Fruit fly (Drosophila melanogaster) whole organism, wandering third instar larva: ENCODE data around the gene CG8326.

Experiments
- Abd-B ChIP-seq: fragments of >200 bp; optimal IDR thresholded peaks from 2 replicates; lab custom pipeline; 2017; ENCODE audit warnings: missing biosample characterization, missing genetic modification characterization
- CG32264 ChIP-seq: fragments of 200-800 bp; sonication (Bioruptor generic); optimal IDR thresholded peaks from 2 replicates; lab custom pipeline; 2016; ENCODE audit warnings: missing biosample characterization, missing genetic modification characterization
- CG9705 ChIP-seq: fragments of 200-800 bp; sonication (Bioruptor generic); optimal IDR thresholded peaks from 2 replicates; lab custom pipeline; 2018; ENCODE audit warnings: missing biosample characterization, mild to moderate bottlenecking, missing genetic modification characterization
- Dfd ChIP-seq: fragments of >200 bp; optimal IDR thresholded peaks from 2 replicates; lab custom pipeline; 2017; ENCODE audit warnings: missing biosample characterization, missing genetic modification characterization
- Dif ChIP-seq: fragments of 200-275, 200-300 bp; sonication (Bioruptor generic); optimal IDR thresholded peaks from 2 replicates; lab custom pipeline; 2018; ENCODE audit warnings: missing biosample characterization, missing genetic modification characterization; ENCODE audit not compliant: partially characterized antibody
- GATAd ChIP-seq: sonication (Bioruptor generic); optimal IDR thresholded peaks from 2 replicates; lab custom pipeline; 2016; ENCODE audit warnings: missing biosample characterization, missing genetic modification characterization
- HLH106 ChIP-seq: fragments of 200-800 bp; optimal IDR thresholded peaks from 3 replicates; lab custom pipeline; 2019; ENCODE audit warnings: missing biosample characterization, mild to moderate bottlenecking, missing genetic modification characterization, moderate library complexity
- Hnf4 ChIP-seq: fragments of 200-800 bp; sonication (Bioruptor generic); optimal IDR thresholded peaks from 2 replicates; lab custom pipeline; 2016; ENCODE audit warnings: missing biosample characterization, mild to moderate bottlenecking, missing genetic modification characterization
- Hr78 ChIP-seq: fragments of >200 bp; optimal IDR thresholded peaks from 2 replicates; lab custom pipeline; 2017; ENCODE audit warnings: missing biosample characterization, missing genetic modification characterization
- Hr83 ChIP-seq: fragments of 200-300 bp; sonication (Bioruptor generic); optimal IDR thresholded peaks from 2 replicates; lab custom pipeline; 2016; ENCODE audit warnings: missing biosample characterization, mild to moderate bottlenecking, missing genetic modification characterization, moderate library complexity; ENCODE audit not compliant: poor library complexity, severe bottlenecking
- Jra ChIP-seq: sonication (Bioruptor generic); optimal IDR thresholded peaks from 2 replicates; lab custom pipeline; 2016; ENCODE audit warnings: missing biosample characterization, missing genetic modification characterization
- Mio ChIP-seq: sonication (Bioruptor generic); optimal IDR thresholded peaks from 2 replicates; lab custom pipeline; 2016; ENCODE audit warnings: missing biosample characterization, missing genetic modification characterization
- Myc ChIP-seq: fragments of >200 bp; optimal IDR thresholded peaks from 2 replicates; lab custom pipeline; 2017
- N ChIP-seq: fragments of >200 bp; optimal IDR thresholded peaks from 2 replicates; lab custom pipeline; 2018; ENCODE audit warnings: missing biosample characterization, missing external identifiers, missing genetic modification characterization
- OdsH ChIP-seq: fragments of 200-800 bp; sonication (Bioruptor generic); optimal IDR thresholded peaks from 2 replicates; lab custom pipeline; 2016; ENCODE audit warnings: missing biosample characterization, mild to moderate bottlenecking, missing genetic modification characterization
- Rel ChIP-seq, 2 experiments: fragments of 200-800 bp; sonication (Bioruptor generic) in 1 of 2; optimal IDR thresholded peaks; 2 replicates in 1 of 2; 3 replicates in 1 of 2; lab custom pipeline; 2016 to 2019; ENCODE audit warnings: mild to moderate bottlenecking in 2 of 2, missing biosample characterization in 2 of 2, missing genetic modification characterization in 2 of 2, moderate library complexity in 1 of 2
- Sp1 ChIP-seq: fragments of 200-800 bp; sonication (Bioruptor generic); optimal IDR thresholded peaks from 3 replicates; lab custom pipeline; 2019; ENCODE audit warnings: missing biosample characterization, mild to moderate bottlenecking, missing genetic modification characterization, moderate library complexity
- Vsx2 ChIP-seq: fragments of 200-300, 225-300 bp; sonication (Bioruptor generic); optimal IDR thresholded peaks from 2 replicates; lab custom pipeline; 2018; ENCODE audit warnings: missing biosample characterization, missing genetic modification characterization; ENCODE audit not compliant: partially characterized antibody
- br ChIP-seq: fragments of 200-800 bp; sonication (Bioruptor generic); optimal IDR thresholded peaks from 2 replicates; lab custom pipeline; 2016; ENCODE audit warnings: missing biosample characterization, missing genetic modification characterization
- brk ChIP-seq: fragments of 200-800 bp; sonication (Bioruptor generic); optimal IDR thresholded peaks from 2 replicates; lab custom pipeline; 2016; ENCODE audit warnings: missing biosample characterization, mild to moderate bottlenecking, missing genetic modification characterization
- dl ChIP-seq, 2 experiments: fragments of 175-275, 200-275 bp in 1 of 2; fragments of 200-275 bp in 1 of 2; sonication (Bioruptor generic); optimal IDR thresholded peaks; lab custom pipeline; 2018; ENCODE audit warnings: mild to moderate bottlenecking in 2 of 2, missing biosample characterization in 2 of 2, missing genetic modification characterization in 2 of 2, moderate library complexity in 2 of 2; ENCODE audit not compliant: partially characterized antibody in 2 of 2, insufficient read depth in 1 of 2
- dmrt93B ChIP-seq: fragments of 200-800 bp; sonication (Bioruptor generic); optimal IDR thresholded peaks from 2 replicates; lab custom pipeline; 2018; ENCODE audit warnings: missing biosample characterization, mild to moderate bottlenecking, missing genetic modification characterization
- dsf ChIP-seq: sonication (Bioruptor generic); optimal IDR thresholded peaks from 2 replicates; lab custom pipeline; 2016; ENCODE audit warnings: missing biosample characterization, missing genetic modification characterization, borderline replicate concordance
- ey ChIP-seq: fragments of 200-800 bp; sonication (Bioruptor generic); optimal IDR thresholded peaks from 2 replicates; lab custom pipeline; 2016; ENCODE audit warnings: missing biosample characterization, missing genetic modification characterization
- foxo ChIP-seq, 2 experiments: fragments of 200-800 bp; sonication (Bioruptor generic); optimal IDR thresholded peaks; 2 replicates in 1 of 2; 3 replicates in 1 of 2; lab custom pipeline; 2016 to 2017; ENCODE audit warnings: missing biosample characterization in 2 of 2, missing genetic modification characterization in 2 of 2
- fru ChIP-seq: fragments of 200-800 bp; sonication (Bioruptor generic); optimal IDR thresholded peaks from 3 replicates; lab custom pipeline; 2016; ENCODE audit warnings: missing biosample characterization, mild to moderate bottlenecking, missing genetic modification characterization
- h ChIP-seq: fragments of 200-800 bp; sonication (Bioruptor generic); optimal IDR thresholded peaks from 3 replicates; lab custom pipeline; 2016; ENCODE audit warnings: missing biosample characterization, mild to moderate bottlenecking, missing genetic modification characterization
- jim ChIP-seq: fragments of 175-275, 200-325 bp; sonication (Bioruptor generic); optimal IDR thresholded peaks from 2 replicates; lab custom pipeline; 2016; ENCODE audit warnings: missing biosample characterization, mild to moderate bottlenecking, missing genetic modification characterization
- lola ChIP-seq: fragments of >200 bp; optimal IDR thresholded peaks from 2 replicates; lab custom pipeline; 2017; ENCODE audit warnings: missing biosample characterization, missing genetic modification characterization
- pan ChIP-seq: fragments of >200 bp; optimal IDR thresholded peaks from 2 replicates; lab custom pipeline; 2017
- psq ChIP-seq: fragments of 200-800 bp; sonication (Bioruptor generic); optimal IDR thresholded peaks from 3 replicates; lab custom pipeline; 2017; ENCODE audit warnings: missing biosample characterization, mild to moderate bottlenecking, missing genetic modification characterization, moderate library complexity
- rgr ChIP-seq: fragments of 200-800 bp; sonication (Bioruptor generic); optimal IDR thresholded peaks from 3 replicates; lab custom pipeline; 2016; ENCODE audit warnings: missing biosample characterization, mild to moderate bottlenecking, missing genetic modification characterization
- sage ChIP-seq: fragments of 200-800 bp; sonication (Bioruptor generic); optimal IDR thresholded peaks from 2 replicates; lab custom pipeline; 2016; ENCODE audit warnings: missing biosample characterization, mild to moderate bottlenecking, missing genetic modification characterization
- sv ChIP-seq: fragments of 200-800 bp; sonication (Bioruptor generic); optimal IDR thresholded peaks from 3 replicates; lab custom pipeline; 2016; ENCODE audit warnings: missing biosample characterization, missing genetic modification characterization
- tai ChIP-seq: sonication (Bioruptor generic); optimal IDR thresholded peaks from 2 replicates; lab custom pipeline; 2016; ENCODE audit warnings: missing biosample characterization, missing genetic modification characterization
- usp ChIP-seq: fragments of >200 bp; optimal IDR thresholded peaks from 2 replicates; lab custom pipeline; 2017; ENCODE audit warnings: missing biosample characterization, missing genetic modification characterization
- woc ChIP-seq: sonication (Bioruptor generic); optimal IDR thresholded peaks from 2 replicates; lab custom pipeline; 2016; ENCODE audit warnings: missing biosample characterization, mild to moderate bottlenecking, missing genetic modification characterization

CG8326 gene

dm6 chrX:17627090-17627992, 2.0 kb downstream of the CG8326 start, which contains the start of gene stas:
Gene stas (minus strand): TSS chrX:17627895.
- TF ChIP-seq Abd-B (GFP tag; lab: Kevin White, UChicago) (no peak), pan (no peak), Hr83 (GFP tag; lab: Kevin White, UChicago) (peak; percentile 6), rgr (peak; percentile 16), Rel (GFP tag; optimal IDR thresholded peaks at IDR 0.05; lab: Kevin White, UChicago) (peak; percentile 15), Rel (tag; optimal IDR thresholded peaks at IDR 0.05; lab: Kevin White, UChicago) (peak; percentile 35), Jra (GFP tag; lab: Kevin White, UChicago) (no peak), N (GFP tag; lab: Kevin White, UChicago) (no peak), foxo (GFP tag; optimal IDR thresholded peaks at IDR 0.05; lab: Kevin White, UChicago) (peak in 1 of 2 experiments; percentile 5), h (GFP tag; lab: Kevin White, UChicago) (peak; percentile 37), tai (no peak), brk (GFP tag; lab: Kevin White, UChicago) (peak; percentile 50), Dfd (GFP tag; lab: Kevin White, UChicago) (no peak), CG32264 (no peak), Vsx2 (GFP tag; lab: Kevin White, UChicago) (no peak), HLH106 (tag; lab: Kevin White, UChicago) (peak; percentile 9), Dif (GFP tag; lab: Kevin White, UChicago) (no peak), Hnf4 (GFP tag; lab: Kevin White, UChicago) (peak; percentile 21), Myc (lab: Kevin White, UChicago) (no peak), GATAd (GFP tag; lab: Kevin White, UChicago) (no peak), br (GFP tag; lab: Kevin White, UChicago) (peak; percentile 20), dmrt93B (no peak), CG9705 (GFP tag; lab: Kevin White, UChicago) (peak; percentile 23), lola (GFP tag; lab: Kevin White, UChicago) (no peak), dl (GFP tag; optimal IDR thresholded peaks at IDR 0.05; lab: Kevin White, UChicago; ENCODE audit: insufficient read depth in 1 of 2, partially characterized antibody in 2 of 2) (no peak), psq (peak; percentile 12), sv (GFP tag; lab: Kevin White, UChicago) (peak; percentile 17), fru (GFP tag; lab: Kevin White, UChicago) (peak; percentile 37), ey (GFP tag; lab: Kevin White, UChicago) (no peak), Sp1 (GFP tag; lab: Kevin White, UChicago) (peak; percentile 38), OdsH (GFP tag; lab: Kevin White, UChicago) (peak; percentile 7), Hr78 (GFP tag; lab: Kevin White, UChicago) (no peak)

dm6 chrX:17625833-17626232, 3.5 kb downstream of the CG8326 start:
- TF ChIP-seq Myc (lab: Kevin White, UChicago) (peak; percentile 52), usp (GFP tag; lab: Kevin White, UChicago) (no peak)

- TF ChIP-seq Vsx2 (GFP tag; lab: Kevin White, UChicago) (no peak), jim (no peak), usp (GFP tag; lab: Kevin White, UChicago) (no peak), Mio (GFP tag; lab: Kevin White, UChicago) (peak; percentile 39), fru (GFP tag; lab: Kevin White, UChicago) (peak; percentile 94), sv (GFP tag; lab: Kevin White, UChicago) (peak; percentile 76), psq (peak; percentile 85), brk (GFP tag; lab: Kevin White, UChicago) (no peak), rgr (peak; percentile 92), Rel (GFP tag; optimal IDR thresholded peaks at IDR 0.05; lab: Kevin White, UChicago) (no peak), Rel (tag; optimal IDR thresholded peaks at IDR 0.05; lab: Kevin White, UChicago) (no peak), Hnf4 (GFP tag; lab: Kevin White, UChicago) (peak; percentile 84), Hr83 (GFP tag; lab: Kevin White, UChicago) (peak; percentile 29), HLH106 (tag; lab: Kevin White, UChicago) (peak; percentile 91), dsf (GFP tag; lab: Kevin White, UChicago) (no peak), OdsH (GFP tag; lab: Kevin White, UChicago) (peak; percentile 89), pan (no peak), Sp1 (GFP tag; lab: Kevin White, UChicago) (peak; percentile 91), ey (GFP tag; lab: Kevin White, UChicago) (peak; percentile 91), Hr78 (GFP tag; lab: Kevin White, UChicago) (no peak), h (GFP tag; lab: Kevin White, UChicago) (peak; percentile 92), Jra (GFP tag; lab: Kevin White, UChicago) (peak; percentile 50), br (GFP tag; lab: Kevin White, UChicago) (peak; percentile 91), Abd-B (GFP tag; lab: Kevin White, UChicago) (no peak), GATAd (GFP tag; lab: Kevin White, UChicago) (no peak), sage (GFP tag; lab: Kevin White, UChicago) (peak; percentile 68), dmrt93B (peak; percentile 81), Myc (lab: Kevin White, UChicago) (no peak), N (GFP tag; lab: Kevin White, UChicago) (no peak), woc (GFP tag; lab: Kevin White, UChicago) (peak; percentile 59), foxo (GFP tag; optimal IDR thresholded peaks at IDR 0.05; lab: Kevin White, UChicago) (peak; percentile 88 to 94), Dif (GFP tag; lab: Kevin White, UChicago) (no peak), dl (GFP tag; optimal IDR thresholded peaks at IDR 0.05; lab: Kevin White, UChicago; ENCODE audit: insufficient read depth in 1 of 2, partially characterized antibody in 2 of 2) (no peak), CG9705 (GFP tag; lab: Kevin White, UChicago) (peak; percentile 66), CG32264 (peak; percentile 89), tai (peak; percentile 33), lola (GFP tag; lab: Kevin White, UChicago) (no peak)
Observed at dm6 chrX:17624983-17625401, 4.3 kb downstream of the CG8326 start.
